Worm (Caenorhabditis elegans) whole organism, L4 larva: ENCODE results near the gene C02B8.6.

Experiments
- daf-16 ChIP-seq, 3 experiments: sonication (generic microtip); optimal IDR thresholded peaks; 2 replicates each; lab custom pipeline; 2016 to 2017; ENCODE audit warnings: missing genetic modification characterization in 3 of 3, missing genetic modification reagents in 3 of 3, mild to moderate bottlenecking in 2 of 3, missing compliant biosample characterization in 2 of 3, missing biosample characterization in 1 of 3, moderate library complexity in 1 of 3
- hif-1 ChIP-seq, 2 experiments: sonication (generic microtip); optimal IDR thresholded peaks; 2 replicates each; lab custom pipeline; 2016 to 2017; ENCODE audit warnings: missing compliant biosample characterization in 2 of 2, missing genetic modification characterization in 2 of 2, missing genetic modification reagents in 2 of 2, missing genotype in 2 of 2, mild to moderate bottlenecking in 1 of 2
- lin-13 ChIP-seq: fragments of 150-350 bp; optimal IDR thresholded peaks from 2 replicates; lab custom pipeline; 2014; ENCODE audit warnings: missing biosample characterization, missing genetic modification reagents, missing genetic modification characterization
- lin-29 ChIP-seq: fragments of 200-800 bp; sonication (Bioruptor generic); IDR thresholded peaks from 2 replicates; pipeline ENCODE4 v1.3.6; 2022; ENCODE audit warnings: missing genetic modification reagents, missing genetic modification characterization, missing compliant biosample characterization
- nhr-111 ChIP-seq: fragments of 200-800 bp; sonication (Bioruptor generic); optimal IDR thresholded peaks from 2 replicates; lab custom pipeline; 2018; ENCODE audit warnings: mild to moderate bottlenecking, missing genetic modification characterization, missing compliant biosample characterization
- php-3 ChIP-seq: fragments of 200-800 bp; sonication (Bioruptor generic); IDR thresholded peaks from 2 replicates; pipeline ENCODE4 v1.3.6; 2022; ENCODE audit warnings: missing genetic modification reagents, missing genetic modification characterization, missing compliant biosample characterization
- zip-2 ChIP-seq: fragments of 150-350 bp; optimal IDR thresholded peaks from 2 replicates; lab custom pipeline; 2014; ENCODE audit warnings: missing biosample characterization, missing genetic modification characterization

C02B8.6 gene

ce11 chrX:8083919-8084318, 52.2 kb downstream of the C02B8.6 start, which contains the start of gene K07E3.4 (continued):
- peak; percentile 5; the same call in 1 of the 2 replicates for TF ChIP-seq php-3

- TF ChIP-seq nhr-111 (GFP tag; lab: Kevin White, UChicago) (no peak), lin-29 (GFP tag; lab: Robert Waterston, UW) (no peak), lin-13 (no peak), daf-16 (GFP tag; optimal IDR thresholded peaks at IDR 0.05; lab: Kevin White, UChicago) (no peak), daf-16 (tag; optimal IDR thresholded peaks at IDR 0.05; lab: Kevin White, UChicago) (peak; percentile 54), zip-2 (tag; lab: Kevin White, UChicago) (peak; percentile 20), hif-1 (tag; optimal IDR thresholded peaks at IDR 0.05; lab: Kevin White, UChicago) (no peak), php-3 (peak; percentile 74)
- TF ChIP-seq, all 104 proteins: peak for 3
These were observed 52.8 kb downstream of the C02B8.6 start for ce11 chrX:8083330-8083729.
